Fruit fly (Drosophila melanogaster) whole organism, embryonic: Measurements from ENCODE around the gene RPA1.

ENCODE experiments used
- Awh ChIP-seq: fragments of 200-800 bp; sonication (Bioruptor generic); IDR thresholded peaks from 2 replicates; pipeline ENCODE4, ENCODE4 v1.3.6; 2022; ENCODE audit warnings: missing biosample characterization, missing genetic modification characterization
- CG11696 ChIP-seq: fragments of 200-800 bp; sonication (Bioruptor generic); IDR thresholded peaks from 2 replicates; pipeline ENCODE4 v1.3.6; 2022; ENCODE audit warnings: missing biosample characterization, missing genetic modification characterization
- CG13287 ChIP-seq: fragments of 200-800 bp; sonication (Bioruptor generic); IDR thresholded peaks from 2 replicates; pipeline ENCODE4 v1.3.6; 2022; ENCODE audit warnings: missing biosample characterization, missing genetic modification characterization; ENCODE audit not compliant: partially characterized antibody
- CG14860 ChIP-seq: fragments of 200-800 bp; sonication (Bioruptor generic); IDR thresholded peaks from 3 replicates; pipeline ENCODE4 v1.3.6; 2022; ENCODE audit warnings: missing biosample characterization, missing genetic modification characterization; ENCODE audit not compliant: partially characterized antibody
- CG15073 ChIP-seq: fragments of 200-800 bp; sonication (Bioruptor generic); optimal IDR thresholded peaks from 2 replicates; lab custom pipeline; 2016; ENCODE audit warnings: missing biosample characterization, missing genetic modification characterization
- CG15601 ChIP-seq: fragments of 200-800 bp; sonication (Bioruptor generic); optimal IDR thresholded peaks from 3 replicates; lab custom pipeline; 2019; ENCODE audit warnings: missing biosample characterization, mild to moderate bottlenecking, missing genetic modification characterization, moderate library complexity
- CG1602 ChIP-seq: fragments of 200-800 bp; sonication (Bioruptor generic); optimal IDR thresholded peaks from 3 replicates; lab custom pipeline; 2016; ENCODE audit warnings: missing biosample characterization, missing genetic modification characterization
- CG16813 ChIP-seq: fragments of 200-800 bp; sonication (Bioruptor generic); IDR thresholded peaks from 3 replicates; pipeline ENCODE4 v1.3.6; 2022; ENCODE audit warnings: missing biosample characterization, missing genetic modification characterization; ENCODE audit not compliant: partially characterized antibody
- CG18011 ChIP-seq: fragments of 200-800 bp; sonication (Bioruptor generic); optimal IDR thresholded peaks from 2 replicates; lab custom pipeline; 2017; ENCODE audit warnings: missing biosample characterization, missing genetic modification characterization, mild to moderate bottlenecking, moderate library complexity, missing genotype
- CG18619 ChIP-seq: fragments of 200-800 bp; sonication (Bioruptor generic); optimal IDR thresholded peaks from 3 replicates; lab custom pipeline; 2017; ENCODE audit warnings: missing biosample characterization, mild to moderate bottlenecking, missing genetic modification characterization
- CG3163 ChIP-seq: fragments of 200-800 bp; sonication (Bioruptor generic); optimal IDR thresholded peaks from 3 replicates; lab custom pipeline; 2016; ENCODE audit warnings: missing biosample characterization, missing genetic modification characterization
- CG32767 ChIP-seq: fragments of 200-800 bp; sonication (Bioruptor generic); IDR thresholded peaks from 2 replicates; pipeline ENCODE4 v1.3.6; 2022; ENCODE audit warnings: missing biosample characterization, missing genetic modification characterization
- CG34224 ChIP-seq: fragments of 200-800 bp; sonication (Bioruptor generic); IDR thresholded peaks from 3 replicates; pipeline ENCODE4 v1.3.6; 2022; ENCODE audit warnings: missing biosample characterization, missing genetic modification characterization; ENCODE audit not compliant: partially characterized antibody
- CG6689 ChIP-seq: fragments of 200-800 bp; sonication (Bioruptor generic); IDR thresholded peaks from 2 replicates; pipeline ENCODE4 v1.3.6; 2022; ENCODE audit warnings: missing biosample characterization, missing genetic modification characterization
- CG6765 ChIP-seq: fragments of 200-800 bp; sonication (Bioruptor generic); optimal IDR thresholded peaks from 3 replicates; lab custom pipeline; 2017; ENCODE audit warnings: missing biosample characterization, mild to moderate bottlenecking, missing genetic modification characterization
- CG8765 ChIP-seq: fragments of 200-800 bp; sonication (Bioruptor generic); IDR thresholded peaks from 2 replicates; pipeline ENCODE4 v1.3.6; 2022; ENCODE audit warnings: missing biosample characterization, missing genetic modification characterization
- CG9727 ChIP-seq: fragments of 200-800 bp; sonication (Bioruptor generic); optimal IDR thresholded peaks from 3 replicates; lab custom pipeline; 2017; ENCODE audit warnings: missing biosample characterization, mild to moderate bottlenecking, missing genetic modification characterization
- CTCF ChIP-seq: fragments of 200-800 bp; sonication (Bioruptor generic); optimal IDR thresholded peaks from 2 replicates; lab custom pipeline; 2017; ENCODE audit warnings: missing biosample characterization, mild to moderate bottlenecking, missing genetic modification characterization, moderate library complexity
- E2f2 ChIP-seq: fragments of 200-800 bp; sonication (Bioruptor generic); IDR thresholded peaks from 2 replicates; pipeline ENCODE4 v1.3.6; 2022; ENCODE audit warnings: missing biosample characterization, missing genetic modification characterization
- Ets65A ChIP-seq: fragments of 200-800 bp; sonication (Bioruptor generic); peaks from one replicate; lab custom pipeline; 2016; ENCODE audit warnings: missing biosample characterization, missing genetic modification characterization
- Hmr ChIP-seq: fragments of 200-800 bp; sonication (Bioruptor generic); optimal IDR thresholded peaks from 3 replicates; lab custom pipeline; 2017; ENCODE audit warnings: mild to moderate bottlenecking, missing biosample characterization, missing genetic modification reagents, missing genetic modification characterization
- Kr ChIP-seq: fragments of 200-800 bp; sonication (Bioruptor generic); optimal IDR thresholded peaks from 2 replicates; lab custom pipeline; 2017; ENCODE audit warnings: missing biosample characterization, mild to moderate bottlenecking, missing genetic modification characterization
- Med ChIP-seq: fragments of 200-800 bp; sonication (Bioruptor generic); peaks from one replicate; lab custom pipeline; 2016; ENCODE audit warnings: missing biosample characterization, missing genetic modification characterization, mild to moderate bottlenecking, inconsistent platforms, moderate library complexity
- Spps ChIP-seq: fragments of 200-800 bp; sonication (Bioruptor generic); optimal IDR thresholded peaks from 2 replicates; lab custom pipeline; 2018; ENCODE audit warnings: missing biosample characterization, mild to moderate bottlenecking, missing genetic modification characterization
- Sry-β ChIP-seq: fragments of 200-800 bp; sonication (Bioruptor generic); optimal IDR thresholded peaks from 2 replicates; lab custom pipeline; 2018; ENCODE audit warnings: missing biosample characterization, mild to moderate bottlenecking, missing genetic modification characterization, moderate library complexity
- Stat92E ChIP-seq, 3 experiments: fragments of >200 bp in 2 of 3; fragments of 200-800 bp in 1 of 3; sonication (Bioruptor generic) in 1 of 3; optimal IDR thresholded peaks; 2 replicates each; lab custom pipeline; 2017 to 2019; ENCODE audit warnings: missing biosample characterization in 3 of 3, missing genetic modification characterization in 3 of 3, mild to moderate bottlenecking in 1 of 3, moderate library complexity in 1 of 3
- amos ChIP-seq: fragments of 200-800 bp; sonication (Bioruptor generic); IDR thresholded peaks from 2 replicates; pipeline ENCODE4 v1.3.6; 2022; ENCODE audit warnings: missing biosample characterization, missing genetic modification characterization; ENCODE audit not compliant: partially characterized antibody
- bbx ChIP-seq: fragments of 200-800 bp; sonication (Bioruptor generic); IDR thresholded peaks from 2 replicates; pipeline ENCODE4 v1.3.6; 2022; ENCODE audit warnings: missing biosample characterization, missing genetic modification characterization; ENCODE audit not compliant: partially characterized antibody
- cad ChIP-seq: fragments of >200 bp; optimal IDR thresholded peaks from 2 replicates; lab custom pipeline; 2017; ENCODE audit warnings: missing biosample characterization, missing genetic modification characterization
- cato ChIP-seq: fragments of 200-800 bp; sonication (Bioruptor generic); optimal IDR thresholded peaks from 2 replicates; lab custom pipeline; 2016; ENCODE audit warnings: missing biosample characterization, missing genetic modification characterization, borderline replicate concordance
- crol ChIP-seq: fragments of 200-800 bp; sonication (Bioruptor generic); IDR thresholded peaks from 2 replicates; pipeline ENCODE4 v1.3.6; 2022; ENCODE audit warnings: missing biosample characterization, missing genetic modification characterization
- cwo ChIP-seq: fragments of 200-800 bp; sonication (Bioruptor generic); optimal IDR thresholded peaks from 3 replicates; lab custom pipeline; 2017; ENCODE audit warnings: missing biosample characterization, missing genetic modification characterization, mild to moderate bottlenecking, moderate library complexity, missing genetic modification reagents
- eve ChIP-seq, 2 experiments: fragments of >200 bp; optimal IDR thresholded peaks; 2 replicates each; lab custom pipeline; 2017; ENCODE audit warnings: missing biosample characterization in 2 of 2, missing genetic modification characterization in 2 of 2
- ewg ChIP-seq: fragments of 200-800 bp; sonication (Bioruptor generic); optimal IDR thresholded peaks from 3 replicates; lab custom pipeline; 2017; ENCODE audit warnings: mild to moderate bottlenecking, missing biosample characterization, missing genetic modification reagents, missing genetic modification characterization
- gfzf ChIP-seq: fragments of 200-800 bp; sonication (Bioruptor generic); optimal IDR thresholded peaks from 2 replicates; lab custom pipeline; 2016; ENCODE audit warnings: missing biosample characterization, mild to moderate bottlenecking, missing genetic modification characterization, moderate library complexity
- grau ChIP-seq: fragments of 200-800 bp; optimal IDR thresholded peaks from 3 replicates; lab custom pipeline; 2019; ENCODE audit warnings: missing biosample characterization, mild to moderate bottlenecking, missing genetic modification characterization, moderate library complexity
- hth ChIP-seq: fragments of >200 bp; optimal IDR thresholded peaks from 2 replicates; lab custom pipeline; 2017; ENCODE audit warnings: inconsistent platforms
- lbe ChIP-seq: fragments of 200-800 bp; sonication (Bioruptor generic); optimal IDR thresholded peaks from 2 replicates; lab custom pipeline; 2016; ENCODE audit warnings: missing biosample characterization, mild to moderate bottlenecking, missing genetic modification characterization
- onecut ChIP-seq: fragments of 200-800 bp; sonication (Bioruptor generic); IDR thresholded peaks from 2 replicates; pipeline ENCODE4 v1.3.6; 2022; ENCODE audit warnings: missing biosample characterization, missing genetic modification characterization
- row ChIP-seq: fragments of 200-800 bp; sonication (Bioruptor generic); IDR thresholded peaks from 3 replicates; pipeline ENCODE4 v1.3.6; 2022; ENCODE audit warnings: missing biosample characterization, missing genetic modification characterization
- tll ChIP-seq, 2 experiments: fragments of 200-800 bp in 1 of 2; fragments of >200 bp in 1 of 2; sonication (Bioruptor generic) in 1 of 2; optimal IDR thresholded peaks; 2 replicates each; lab custom pipeline; 2017 to 2019; ENCODE audit warnings: missing biosample characterization in 2 of 2, missing genetic modification characterization in 2 of 2, mild to moderate bottlenecking in 1 of 2, moderate library complexity in 1 of 2
- toy ChIP-seq: fragments of 200-800 bp; sonication (Bioruptor generic); IDR thresholded peaks from 2 replicates; pipeline ENCODE4 v1.3.6; 2022; ENCODE audit warnings: missing biosample characterization, missing genetic modification characterization
- trem ChIP-seq: fragments of 200-800 bp; optimal IDR thresholded peaks from 3 replicates; lab custom pipeline; 2019; ENCODE audit warnings: missing biosample characterization, mild to moderate bottlenecking, missing genetic modification characterization, moderate library complexity
- unc-4 ChIP-seq: fragments of 200-800 bp; sonication (Bioruptor generic); IDR thresholded peaks from 2 replicates; pipeline ENCODE4 v1.3.6; 2022; ENCODE audit warnings: missing biosample characterization, missing genetic modification characterization; ENCODE audit not compliant: partially characterized antibody

Gene RPA1

dm6 chr3R:8307283-8307682 lies 43.0 kb upstream of the RPA1 start:
- TF ChIP-seq cad (GFP tag; lab: Kevin White, UChicago) (peak; percentile 82), tll (GFP tag; optimal IDR thresholded peaks at IDR 0.05; lab: Kevin White, UChicago) (peak in 1 of 2 experiments; percentile 94), Hmr (GFP tag; lab: Kevin White, UChicago) (no peak), grau (no peak), hth (lab: Kevin White, UChicago) (no peak), Med (GFP tag; lab: Kevin White, UChicago) (peak; percentile 36), Spps (no peak)

- TF ChIP-seq trem (tag; lab: Kevin White, UChicago), result no peak
- peak; percentile 90 for TF ChIP-seq Ets65A (GFP tag; lab: Kevin White, UChicago)
Measured at dm6 chr3R:8306927-8307261, 42.6 kb upstream of the RPA1 start.

- TF ChIP-seq eve (GFP tag; optimal IDR thresholded peaks at IDR 0.05; lab: Kevin White, UChicago) (no peak), bbx (peak; percentile 62; the same call in 1 of the 2 replicates), CG15073 (no peak), onecut (GFP tag; lab: Robert Waterston, UW) (0 out of 2 replicates have a peak, but pooled peaks have one; percentile 5), amos (GFP tag; lab: Robert Waterston, UW) (peak; percentile 68), Sry-β (peak; percentile 73), CTCF (peak; percentile 73), cwo (GFP tag; lab: Kevin White, UChicago) (peak; percentile 55), CG34224 (GFP tag; lab: Robert Waterston, UW) (peak; percentile 47; the same call in 2 of the 3 replicates), CG11696 (GFP tag; lab: Robert Waterston, UW) (no peak), toy (GFP tag; lab: Robert Waterston, UW) (no peak), lbe (GFP tag; lab: Kevin White, UChicago) (peak; percentile 57), Kr (no peak), ewg (GFP tag; lab: Kevin White, UChicago) (no peak), CG13287 (GFP tag; lab: Robert Waterston, UW) (peak; percentile 23; the same call in 1 of the 2 replicates), Awh (GFP tag; lab: Robert Waterston, UW) (0 out of 2 replicates have a peak, but pooled peaks have one; percentile 13), E2f2 (GFP tag; lab: Robert Waterston, UW) (0 out of 2 replicates have a peak, but pooled peaks have one; percentile 14), CG16813 (GFP tag; lab: Robert Waterston, UW) (peak; percentile 35; the same call in 1 of the 3 replicates), gfzf (GFP tag; lab: Kevin White, UChicago) (no peak), unc-4 (GFP tag; lab: Robert Waterston, UW) (peak; percentile 15; the same call in 1 of the 2 replicates), Med (GFP tag; lab: Kevin White, UChicago) (peak; percentile 33), CG18011 (no peak), CG6765 (GFP tag; lab: Kevin White, UChicago) (no peak), CG14860 (peak; percentile 16; the same call in 1 of the 3 replicates), CG32767 (peak; percentile 9; the same call in 1 of the 2 replicates), row (no peak), CG8765 (GFP tag; lab: Robert Waterston, UW) (no peak), cato (GFP tag; lab: Kevin White, UChicago) (no peak), CG1602 (GFP tag; lab: Kevin White, UChicago) (no peak), CG9727 (GFP tag; lab: Kevin White, UChicago) (no peak), Stat92E (GFP tag; optimal IDR thresholded peaks at IDR 0.05; lab: Kevin White, UChicago) (peak in 1 of 3 experiments; percentile 59), crol (GFP tag; lab: Robert Waterston, UW) (peak; percentile 91), grau (no peak), CG15601 (tag; lab: Kevin White, UChicago) (peak; percentile 5), CG3163 (no peak), CG18619 (no peak), CG6689 (GFP tag; lab: Robert Waterston, UW) (no peak), cad (GFP tag; lab: Kevin White, UChicago) (no peak)
Measured at dm6 chr3R:8306188-8306926, 42.1 kb upstream of the RPA1 start.
